Worm (Caenorhabditis elegans): ENCODE measurements around the gene ttr-17.

- TF ChIP-seq dao-5 (tag; optimal IDR thresholded peaks at IDR 0.05), result no peak
- no peak for TF ChIP-seq W03F9.2 (tag; optimal IDR thresholded peaks at IDR 0.05)
- no peak for TF ChIP-seq him-1 (tag; optimal IDR thresholded peaks at IDR 0.05)
Measured at ce11 chrIV:11038665-11039064, 28.2 kb downstream of the ttr-17 start.

All from whole organism, L4/young adult.